Fruit fly (Drosophila melanogaster) whole organism, embryonic: Measurements from ENCODE around the gene CCAP-R.

Source experiments
- Blimp-1 ChIP-seq: fragments of 200-800 bp; sonication (Bioruptor generic); optimal IDR thresholded peaks from 3 replicates; lab custom pipeline; 2018; ENCODE audit warnings: missing biosample characterization, missing genetic modification characterization, mild to moderate bottlenecking, moderate library complexity, missing genetic modification reagents
- CG10431 ChIP-seq: fragments of 200-800 bp; sonication (Bioruptor generic); optimal IDR thresholded peaks from 3 replicates; lab custom pipeline; 2018; ENCODE audit warnings: missing biosample characterization, mild to moderate bottlenecking, missing genetic modification characterization
- CG11456 ChIP-seq: fragments of 200-800 bp; sonication (Bioruptor generic); IDR thresholded peaks from 3 replicates; pipeline ENCODE4 v1.3.6; 2022; ENCODE audit warnings: missing biosample characterization, missing genetic modification characterization
- CG12236 ChIP-seq: fragments of 200-800 bp; sonication (Bioruptor generic); optimal IDR thresholded peaks from 2 replicates; lab custom pipeline; 2016; ENCODE audit warnings: missing biosample characterization, missing genetic modification characterization
- CG13624 ChIP-seq: fragments of 200-800 bp; sonication (Bioruptor generic); optimal IDR thresholded peaks from 2 replicates; lab custom pipeline; 2016; ENCODE audit warnings: missing biosample characterization, missing genetic modification characterization
- CG14441 ChIP-seq: fragments of 200-800 bp; sonication (Bioruptor generic); IDR thresholded peaks from 2 replicates; pipeline ENCODE4 v1.3.6; 2022; ENCODE audit warnings: missing biosample characterization, missing genetic modification characterization
- CG14710 ChIP-seq: fragments of 200-800 bp; sonication (Bioruptor generic); optimal IDR thresholded peaks from 3 replicates; lab custom pipeline; 2019; ENCODE audit warnings: missing biosample characterization, mild to moderate bottlenecking, missing genetic modification characterization, moderate library complexity
- CG14965 ChIP-seq: fragments of 200-800 bp; sonication (Bioruptor generic); optimal IDR thresholded peaks from 2 replicates; lab custom pipeline; 2016; ENCODE audit warnings: missing biosample characterization, missing genetic modification characterization, borderline replicate concordance
- CG15601 ChIP-seq: fragments of 200-800 bp; sonication (Bioruptor generic); optimal IDR thresholded peaks from 3 replicates; lab custom pipeline; 2019; ENCODE audit warnings: missing biosample characterization, mild to moderate bottlenecking, missing genetic modification characterization, moderate library complexity
- CG17912 ChIP-seq: fragments of 200-800 bp; sonication (Bioruptor generic); optimal IDR thresholded peaks from 2 replicates; lab custom pipeline; 2018; ENCODE audit warnings: missing biosample characterization, mild to moderate bottlenecking, missing genetic modification characterization
- CG2116 ChIP-seq: fragments of 200-800 bp; sonication (Bioruptor generic); optimal IDR thresholded peaks from 3 replicates; lab custom pipeline; 2018; ENCODE audit warnings: missing biosample characterization, mild to moderate bottlenecking, missing genetic modification characterization
- CG33557 ChIP-seq: fragments of 200-800 bp; sonication (Bioruptor generic); optimal IDR thresholded peaks from 2 replicates; lab custom pipeline; 2019; ENCODE audit warnings: missing biosample characterization, mild to moderate bottlenecking, missing genetic modification characterization, moderate library complexity
- CG4820 ChIP-seq: fragments of 200-800 bp; sonication (Bioruptor generic); optimal IDR thresholded peaks from 3 replicates; lab custom pipeline; 2016; ENCODE audit warnings: missing biosample characterization, missing genetic modification characterization
- CG8290 ChIP-seq, 3 experiments: fragments of 200-800 bp; sonication (Bioruptor generic); optimal IDR thresholded peaks; 2 replicates each; lab custom pipeline; 2016 to 2019; ENCODE audit warnings: missing biosample characterization in 3 of 3, missing genetic modification characterization in 3 of 3, mild to moderate bottlenecking in 2 of 3, moderate library complexity in 1 of 3
- CG8765 ChIP-seq: fragments of 200-800 bp; sonication (Bioruptor generic); IDR thresholded peaks from 2 replicates; pipeline ENCODE4 v1.3.6; 2022; ENCODE audit warnings: missing biosample characterization, missing genetic modification characterization
- Camta ChIP-seq: fragments of 200-800 bp; sonication (Bioruptor generic); optimal IDR thresholded peaks from 2 replicates; lab custom pipeline; 2016; ENCODE audit warnings: missing biosample characterization, missing genetic modification characterization
- CrebB ChIP-seq: fragments of 200-800 bp; sonication (Bioruptor generic); optimal IDR thresholded peaks from 3 replicates; lab custom pipeline; 2018; ENCODE audit warnings: missing biosample characterization, mild to moderate bottlenecking, missing genetic modification characterization
- E2f2 ChIP-seq: fragments of 200-800 bp; sonication (Bioruptor generic); IDR thresholded peaks from 2 replicates; pipeline ENCODE4 v1.3.6; 2022; ENCODE audit warnings: missing biosample characterization, missing genetic modification characterization
- H15 ChIP-seq: fragments of 200-800 bp; sonication (Bioruptor generic); IDR thresholded peaks from 3 replicates; pipeline ENCODE4 v1.3.6; 2022; ENCODE audit warnings: missing biosample characterization, missing genetic modification characterization
- HLH54F ChIP-seq: fragments of 200-800 bp; sonication (Bioruptor generic); optimal IDR thresholded peaks from 3 replicates; lab custom pipeline; 2016; ENCODE audit warnings: missing biosample characterization, missing genetic modification characterization
- HLHmδ ChIP-seq: fragments of 200-800 bp; sonication (Bioruptor generic); optimal IDR thresholded peaks from 2 replicates; lab custom pipeline; 2018; ENCODE audit warnings: missing biosample characterization, mild to moderate bottlenecking, missing genetic modification characterization, moderate library complexity
- Hey ChIP-seq: fragments of 200-800 bp; sonication (Bioruptor generic); optimal IDR thresholded peaks from 3 replicates; lab custom pipeline; 2018; ENCODE audit warnings: missing biosample characterization, mild to moderate bottlenecking, missing genetic modification characterization
- HmgZ ChIP-seq: fragments of 200-800 bp; sonication (Bioruptor generic); optimal IDR thresholded peaks from 2 replicates; lab custom pipeline; 2018; ENCODE audit warnings: missing biosample characterization, mild to moderate bottlenecking, missing genetic modification characterization
- Hr51 ChIP-seq, 2 experiments: fragments of 200-800 bp; sonication (Bioruptor generic); optimal IDR thresholded peaks; 2 replicates in 1 of 2; 3 replicates in 1 of 2; lab custom pipeline; 2016 to 2018; ENCODE audit warnings: missing biosample characterization in 2 of 2, missing genetic modification characterization in 2 of 2, mild to moderate bottlenecking in 1 of 2, moderate library complexity in 1 of 2
- Hsf ChIP-seq: fragments of 200-800 bp; sonication (Bioruptor generic); optimal IDR thresholded peaks from 3 replicates; lab custom pipeline; 2016; ENCODE audit warnings: missing biosample characterization, missing genetic modification characterization
- Lhr ChIP-seq: fragments of 200-800 bp; sonication (Bioruptor generic); optimal IDR thresholded peaks from 3 replicates; lab custom pipeline; 2017; ENCODE audit warnings: mild to moderate bottlenecking, missing biosample characterization, missing genetic modification reagents, missing genetic modification characterization
- Pdp1 ChIP-seq, 2 experiments: fragments of 200-800 bp; sonication (Bioruptor generic); optimal IDR thresholded peaks; 3 replicates each; lab custom pipeline; 2016; ENCODE audit warnings: missing biosample characterization in 2 of 2, missing genetic modification characterization in 2 of 2, mild to moderate bottlenecking in 1 of 2, moderate library complexity in 1 of 2
- Six4 ChIP-seq: fragments of 200-800 bp; sonication (Bioruptor generic); optimal IDR thresholded peaks from 2 replicates; lab custom pipeline; 2016; ENCODE audit warnings: missing biosample characterization, missing genetic modification characterization
- Ssrp ChIP-seq: fragments of 200-800 bp; sonication (Bioruptor generic); optimal IDR thresholded peaks from 2 replicates; lab custom pipeline; 2018; ENCODE audit warnings: missing biosample characterization, mild to moderate bottlenecking, missing genetic modification characterization, moderate library complexity
- ac ChIP-seq: fragments of 200-800 bp; sonication (Bioruptor generic); optimal IDR thresholded peaks from 3 replicates; lab custom pipeline; 2017; ENCODE audit warnings: missing biosample characterization, mild to moderate bottlenecking, missing genetic modification characterization
- az2 ChIP-seq: fragments of 200-800 bp; sonication (Bioruptor generic); optimal IDR thresholded peaks from 3 replicates; lab custom pipeline; 2016; ENCODE audit warnings: missing biosample characterization, missing genetic modification characterization
- ci ChIP-seq: fragments of 200-800 bp; sonication (Bioruptor generic); IDR thresholded peaks from 3 replicates; pipeline ENCODE4 v1.3.6; 2022; ENCODE audit warnings: missing biosample characterization, missing genetic modification characterization
- dimm ChIP-seq: fragments of 200-800 bp; sonication (Bioruptor generic); IDR thresholded peaks from 2 replicates; pipeline ENCODE4 v1.3.6; 2022; ENCODE audit warnings: missing biosample characterization, missing genetic modification characterization
- fd64A ChIP-seq: fragments of 200-800 bp; sonication (Bioruptor generic); optimal IDR thresholded peaks from 3 replicates; lab custom pipeline; 2018; ENCODE audit warnings: missing biosample characterization, mild to moderate bottlenecking, missing genetic modification characterization
- gcm ChIP-seq: fragments of 200-800 bp; sonication (Bioruptor generic); optimal IDR thresholded peaks from 2 replicates; lab custom pipeline; 2019; ENCODE audit warnings: missing biosample characterization, mild to moderate bottlenecking, missing genetic modification characterization, moderate library complexity
- hkb ChIP-seq, 2 experiments: fragments of 200-800 bp in 1 of 2; fragments of >200 bp in 1 of 2; sonication (Bioruptor generic) in 1 of 2; IDR thresholded peaks in 1 of 2; optimal IDR thresholded peaks in 1 of 2; 2 replicates each; pipeline versions ENCODE4 v1.3.6 to Lab custom; 2017 to 2022; ENCODE audit warnings: missing biosample characterization in 1 of 2, missing genetic modification characterization in 1 of 2
- hth ChIP-seq: fragments of >200 bp; optimal IDR thresholded peaks from 2 replicates; lab custom pipeline; 2017; ENCODE audit warnings: inconsistent platforms
- kah ChIP-seq: fragments of 200-800 bp; sonication (Bioruptor generic); optimal IDR thresholded peaks from 2 replicates; lab custom pipeline; 2018; ENCODE audit warnings: missing biosample characterization, mild to moderate bottlenecking, missing genetic modification characterization
- ken ChIP-seq: fragments of 200-800 bp; sonication (Bioruptor generic); IDR thresholded peaks from 3 replicates; pipeline ENCODE4 v1.3.6; 2022; ENCODE audit warnings: missing biosample characterization, missing genetic modification characterization
- lola ChIP-seq, 3 experiments: fragments of >200 bp in 2 of 3; fragments of 200-800 bp in 1 of 3; sonication (Bioruptor generic) in 1 of 3; optimal IDR thresholded peaks; 2 replicates each; lab custom pipeline; 2017 to 2019; ENCODE audit warnings: missing biosample characterization in 3 of 3, missing genetic modification characterization in 3 of 3, mild to moderate bottlenecking in 1 of 3, moderate library complexity in 1 of 3
- nau ChIP-seq: fragments of 200-800 bp; sonication (Bioruptor generic); optimal IDR thresholded peaks from 3 replicates; lab custom pipeline; 2017; ENCODE audit warnings: missing biosample characterization, mild to moderate bottlenecking, missing genetic modification characterization, missing genetic modification reagents
- nerfin-1 ChIP-seq: fragments of 200-800 bp; sonication (Bioruptor generic); optimal IDR thresholded peaks from 3 replicates; lab custom pipeline; 2019; ENCODE audit warnings: missing biosample characterization, mild to moderate bottlenecking, missing genetic modification characterization, moderate library complexity
- nerfin-2 ChIP-seq: fragments of 200-800 bp; sonication (Bioruptor generic); IDR thresholded peaks from 2 replicates; pipeline ENCODE4 v1.3.6; 2022; ENCODE audit warnings: missing biosample characterization, missing genetic modification characterization; ENCODE audit not compliant: partially characterized antibody
- otp ChIP-seq: fragments of 200-800 bp; sonication (Bioruptor generic); IDR thresholded peaks from 3 replicates; pipeline ENCODE4, ENCODE4 v1.3.6; 2022; ENCODE audit warnings: missing biosample characterization, missing genetic modification characterization
- pfk ChIP-seq: fragments of 200-800 bp; sonication (Bioruptor generic); optimal IDR thresholded peaks from 2 replicates; lab custom pipeline; 2018; ENCODE audit warnings: missing biosample characterization, mild to moderate bottlenecking, missing genetic modification characterization, moderate library complexity
- pho ChIP-seq: fragments of 200-800 bp; sonication (Bioruptor generic); optimal IDR thresholded peaks from 2 replicates; lab custom pipeline; 2016; ENCODE audit warnings: missing biosample characterization, missing genetic modification characterization
- salm ChIP-seq: fragments of 200-800 bp; sonication (Bioruptor generic); optimal IDR thresholded peaks from 2 replicates; lab custom pipeline; 2018; ENCODE audit warnings: missing biosample characterization, mild to moderate bottlenecking, missing genetic modification characterization
- seq ChIP-seq: fragments of 200-800 bp; sonication (Bioruptor generic); IDR thresholded peaks from 2 replicates; pipeline ENCODE4 v1.3.6; 2022; ENCODE audit warnings: missing biosample characterization, missing genetic modification characterization
- tgo ChIP-seq: fragments of 200-800 bp; sonication (Bioruptor generic); IDR thresholded peaks from 3 replicates; pipeline ENCODE4 v1.3.6; 2022; ENCODE audit warnings: missing biosample characterization, missing genetic modification characterization

CCAP-R gene

dm6 chr3R:25885136-25885535 is 70.9 kb downstream of the CCAP-R start (continued):
- TF ChIP-seq HmgZ (tag; lab: Kevin White, UChicago): peak; percentile 34
- TF ChIP-seq otp (GFP tag; lab: Robert Waterston, UW): peak; percentile 31; the same call in 1 of the 3 replicates
- TF ChIP-seq Camta (GFP tag; lab: Kevin White, UChicago): peak; percentile 18
- TF ChIP-seq CrebB (tag; lab: Kevin White, UChicago): peak; percentile 65
- no peak for TF ChIP-seq CG14965 (GFP tag; lab: Kevin White, UChicago)
- TF ChIP-seq pfk (GFP tag; lab: Kevin White, UChicago): peak; percentile 24
- TF ChIP-seq HLH54F (GFP tag; lab: Kevin White, UChicago): no peak
- TF ChIP-seq kah: peak; percentile 28
- no peak for TF ChIP-seq H15 (GFP tag; lab: Robert Waterston, UW)
- TF ChIP-seq Blimp-1 (GFP tag; lab: Kevin White, UChicago): peak; percentile 50
- TF ChIP-seq CG15601 (tag; lab: Kevin White, UChicago): peak; percentile 83
- TF ChIP-seq CG8290 (GFP tag; optimal IDR thresholded peaks at IDR 0.05; lab: Kevin White, UChicago): no peak
- TF ChIP-seq CG8290 (tag; optimal IDR thresholded peaks at IDR 0.05; lab: Kevin White, UChicago): peak in 1 of 2 experiments; percentile 71
- TF ChIP-seq gcm: peak; percentile 27
- no peak for TF ChIP-seq Ssrp
- peak; percentile 14 for TF ChIP-seq Hey (tag; lab: Kevin White, UChicago)
- TF ChIP-seq Lhr (GFP tag; lab: Kevin White, UChicago): peak; percentile 35
- peak; percentile 38 for TF ChIP-seq CG12236
- no peak for TF ChIP-seq dimm (GFP tag; lab: Robert Waterston, UW)
- TF ChIP-seq CG8765: no peak
- TF ChIP-seq hth (lab: Kevin White, UChicago): no peak
- peak in 1 of 2 experiments; percentile 35 for TF ChIP-seq Hr51 (GFP tag; optimal IDR thresholded peaks at IDR 0.05; lab: Kevin White, UChicago)
- TF ChIP-seq CG33557 (GFP tag; lab: Kevin White, UChicago): peak; percentile 77
- TF ChIP-seq CG14441 (GFP tag; lab: Robert Waterston, UW): 0 out of 2 replicates have a peak, but pooled peaks have one; percentile 19
- no peak for TF ChIP-seq ken (GFP tag; lab: Robert Waterston, UW)
- 0 out of 2 replicates have a peak, but pooled peaks have one; percentile 27 for TF ChIP-seq E2f2
- TF ChIP-seq lola (GFP tag; optimal IDR thresholded peaks at IDR 0.05; lab: Kevin White, UChicago): peak in 1 of 3 experiments; percentile 35
- TF ChIP-seq Pdp1 (GFP tag; optimal IDR thresholded peaks at IDR 0.05; lab: Kevin White, UChicago): peak in 1 of 2 experiments; percentile 52
- no peak for TF ChIP-seq az2 (GFP tag; lab: Kevin White, UChicago)
- TF ChIP-seq ci (GFP tag; lab: Robert Waterston, UW): peak; percentile 70; the same call in 2 of the 3 replicates
- TF ChIP-seq nerfin-2: no peak
- peak; percentile 8; the same call in 1 of the 2 replicates for TF ChIP-seq seq (GFP tag; lab: Robert Waterston, UW)
- TF ChIP-seq CG2116 (GFP tag; lab: Kevin White, UChicago): peak; percentile 1
- peak; percentile 64 for TF ChIP-seq HLHmδ (GFP tag; lab: Kevin White, UChicago)
- TF ChIP-seq CG13624 (GFP tag; lab: Kevin White, UChicago): no peak
- peak; percentile 21 for TF ChIP-seq nerfin-1 (tag; lab: Kevin White, UChicago)
- peak; percentile 44 for TF ChIP-seq CG14710 (tag; lab: Kevin White, UChicago)
- TF ChIP-seq tgo (GFP tag; lab: Robert Waterston, UW): no peak
- TF ChIP-seq Hsf (GFP tag; lab: Kevin White, UChicago): no peak
- TF ChIP-seq pho (GFP tag; lab: Kevin White, UChicago): no peak
- TF ChIP-seq nau (GFP tag; lab: Kevin White, UChicago): peak; percentile 66
- TF ChIP-seq CG17912 (GFP tag; lab: Kevin White, UChicago): peak; percentile 4
- TF ChIP-seq CG11456 (GFP tag; lab: Robert Waterston, UW): no peak
- TF ChIP-seq hkb (optimal IDR thresholded peaks at IDR 0.05; lab: Kevin White, UChicago): no peak
- peak; percentile 39; the same call in 1 of the 2 replicates for TF ChIP-seq hkb (GFP tag; IDR thresholded peaks at IDR 0.05; lab: Robert Waterston, UW)
- TF ChIP-seq salm: peak; percentile 58
- no peak for TF ChIP-seq CG4820 (GFP tag; lab: Kevin White, UChicago)
- TF ChIP-seq CG10431: peak; percentile 80
- TF ChIP-seq Six4: no peak
- TF ChIP-seq fd64A (GFP tag; lab: Kevin White, UChicago): peak; percentile 86
- peak; percentile 68 for TF ChIP-seq ac (GFP tag; lab: Kevin White, UChicago)
